Fruit fly (Drosophila melanogaster): ENCODE data around the gene CG13698.

The CG13698 gene

dm6 chr3L:18144620-18145019 is 38.7 kb upstream of the CG13698 start:
- TF ChIP-seq EcR (GFP tag; optimal IDR thresholded peaks at IDR 0.05) (no peak), CG32121 (GFP tag; IDR thresholded peaks at IDR 0.05) (no peak), D1 (tag; optimal IDR thresholded peaks at IDR 0.05) (no peak), CG13204 (GFP tag; optimal IDR thresholded peaks at IDR 0.05) (no peak), CG10348 (GFP tag; IDR thresholded peaks at IDR 0.05) (no peak), Pif1B (GFP tag; optimal IDR thresholded peaks at IDR 0.05) (no peak), CG17806 (tag; optimal IDR thresholded peaks at IDR 0.05) (no peak), CG12605 (GFP tag; IDR thresholded peaks at IDR 0.05) (no peak), CG9948 (tag; optimal IDR thresholded peaks at IDR 0.05) (no peak), CG34367 (tag; optimal IDR thresholded peaks at IDR 0.05) (no peak), CG15710 (tag; optimal IDR thresholded peaks at IDR 0.05) (no peak), fd96Ca (GFP tag; IDR thresholded peaks at IDR 0.05) (no peak), Pif1A (GFP tag; optimal IDR thresholded peaks at IDR 0.05) (no peak), CG8301 (tag; optimal IDR thresholded peaks at IDR 0.05) (no peak), Ets98B (GFP tag; IDR thresholded peaks at IDR 0.05) (no peak), CG8159 (tag; optimal IDR thresholded peaks at IDR 0.05) (no peak), gl (tag; optimal IDR thresholded peaks at IDR 0.05) (no peak), rn (GFP tag; IDR thresholded peaks at IDR 0.05) (no peak), CG4496 (GFP tag; IDR thresholded peaks at IDR 0.05) (no peak), CG14655 (GFP tag; optimal IDR thresholded peaks at IDR 0.05) (no peak)

- no peak for TF ChIP-seq CG9948 (tag; optimal IDR thresholded peaks at IDR 0.05)
- TF ChIP-seq CG32121 (GFP tag; IDR thresholded peaks at IDR 0.05): no peak
- TF ChIP-seq CG14655 (GFP tag; optimal IDR thresholded peaks at IDR 0.05): no peak
- no peak for TF ChIP-seq rn (GFP tag; IDR thresholded peaks at IDR 0.05)
- no peak for TF ChIP-seq CG4496 (GFP tag; IDR thresholded peaks at IDR 0.05)
- TF ChIP-seq Ets98B (GFP tag; IDR thresholded peaks at IDR 0.05): no peak
- no peak for TF ChIP-seq gl (tag; optimal IDR thresholded peaks at IDR 0.05)
- TF ChIP-seq CG15710 (tag; optimal IDR thresholded peaks at IDR 0.05): no peak
- no peak for TF ChIP-seq fd96Ca (GFP tag; IDR thresholded peaks at IDR 0.05)
- no peak for TF ChIP-seq CG34367 (tag; optimal IDR thresholded peaks at IDR 0.05)
- no peak for TF ChIP-seq CG10348 (GFP tag; IDR thresholded peaks at IDR 0.05)
- TF ChIP-seq CG17806 (tag; optimal IDR thresholded peaks at IDR 0.05): no peak
- TF ChIP-seq Pif1A (GFP tag; optimal IDR thresholded peaks at IDR 0.05): no peak
These were observed 37.0 kb upstream of the CG13698 start for dm6 chr3L:18142969-18143368.

dm6 chr3L:18139184-18139629 is 33.3 kb upstream of the CG13698 start, which contains the start of gene geko:
geko (plus strand) TSS chr3L:18139402.
- TF ChIP-seq gl (tag; optimal IDR thresholded peaks at IDR 0.05) (no peak), Pif1B (GFP tag; optimal IDR thresholded peaks at IDR 0.05) (peak; percentile 24), EcR (GFP tag; optimal IDR thresholded peaks at IDR 0.05) (peak; percentile 85), Ets98B (GFP tag; IDR thresholded peaks at IDR 0.05) (peak; percentile 63; the same call in 1 of the 2 replicates), CG8159 (tag; optimal IDR thresholded peaks at IDR 0.05) (no peak), CG14655 (GFP tag; optimal IDR thresholded peaks at IDR 0.05) (no peak), fd96Ca (GFP tag; IDR thresholded peaks at IDR 0.05) (no peak), CG34367 (tag; optimal IDR thresholded peaks at IDR 0.05) (no peak), Pif1A (GFP tag; optimal IDR thresholded peaks at IDR 0.05) (peak; percentile 32), CG17806 (tag; optimal IDR thresholded peaks at IDR 0.05) (no peak), D1 (tag; optimal IDR thresholded peaks at IDR 0.05) (no peak), CG15710 (tag; optimal IDR thresholded peaks at IDR 0.05) (no peak), CG8301 (tag; optimal IDR thresholded peaks at IDR 0.05) (no peak), CG13204 (GFP tag; optimal IDR thresholded peaks at IDR 0.05) (no peak), CG12605 (GFP tag; IDR thresholded peaks at IDR 0.05) (peak; percentile 18; the same call in 1 of the 2 replicates), rn (GFP tag; IDR thresholded peaks at IDR 0.05) (no peak), CG4496 (GFP tag; IDR thresholded peaks at IDR 0.05) (peak; percentile 62), CG10348 (GFP tag; IDR thresholded peaks at IDR 0.05) (no peak), CG32121 (GFP tag; IDR thresholded peaks at IDR 0.05) (peak; percentile 55; the same call in 1 of the 2 replicates), Snoo (tag; optimal IDR thresholded peaks at IDR 0.05) (no peak), CG9948 (tag; optimal IDR thresholded peaks at IDR 0.05) (no peak)

- TF ChIP-seq gl (tag; optimal IDR thresholded peaks at IDR 0.05): no peak
- TF ChIP-seq rn (GFP tag; IDR thresholded peaks at IDR 0.05): no peak
- no peak for TF ChIP-seq CG15710 (tag; optimal IDR thresholded peaks at IDR 0.05)
- TF ChIP-seq CG8159 (tag; optimal IDR thresholded peaks at IDR 0.05): no peak
- TF ChIP-seq CG12605 (GFP tag; IDR thresholded peaks at IDR 0.05): no peak
- no peak for TF ChIP-seq Pif1B (GFP tag; optimal IDR thresholded peaks at IDR 0.05)
- no peak for TF ChIP-seq fd96Ca (GFP tag; IDR thresholded peaks at IDR 0.05)
- no peak for TF ChIP-seq CG9948 (tag; optimal IDR thresholded peaks at IDR 0.05)
- no peak for TF ChIP-seq CG34367 (tag; optimal IDR thresholded peaks at IDR 0.05)
- TF ChIP-seq CG8301 (tag; optimal IDR thresholded peaks at IDR 0.05): no peak
- TF ChIP-seq CG17806 (tag; optimal IDR thresholded peaks at IDR 0.05): no peak
- TF ChIP-seq CG4496 (GFP tag; IDR thresholded peaks at IDR 0.05): no peak
- no peak for TF ChIP-seq CG13204 (GFP tag; optimal IDR thresholded peaks at IDR 0.05)
- no peak for TF ChIP-seq D1 (tag; optimal IDR thresholded peaks at IDR 0.05)
These were observed 32.3 kb upstream of the CG13698 start for dm6 chr3L:18138280-18138679.

- TF ChIP-seq CG14655 (GFP tag; optimal IDR thresholded peaks at IDR 0.05) (peak; percentile 22), CG13204 (GFP tag; optimal IDR thresholded peaks at IDR 0.05) (no peak), CG34367 (tag; optimal IDR thresholded peaks at IDR 0.05) (peak; percentile 12), CG4496 (GFP tag; IDR thresholded peaks at IDR 0.05) (no peak), Pif1A (GFP tag; optimal IDR thresholded peaks at IDR 0.05) (peak; percentile 31), CG8159 (tag; optimal IDR thresholded peaks at IDR 0.05) (peak; percentile 59), CG9948 (tag; optimal IDR thresholded peaks at IDR 0.05) (peak; percentile 22), CG10348 (GFP tag; IDR thresholded peaks at IDR 0.05) (0 out of 2 replicates have a peak, but pooled peaks have one; percentile 7), CG32121 (GFP tag; IDR thresholded peaks at IDR 0.05) (no peak), D1 (tag; optimal IDR thresholded peaks at IDR 0.05) (no peak), CG8301 (tag; optimal IDR thresholded peaks at IDR 0.05) (no peak), gl (tag; optimal IDR thresholded peaks at IDR 0.05) (no peak), EcR (GFP tag; optimal IDR thresholded peaks at IDR 0.05) (peak; percentile 21), rn (GFP tag; IDR thresholded peaks at IDR 0.05) (no peak), Snoo (tag; optimal IDR thresholded peaks at IDR 0.05) (peak; percentile 55), CG17806 (tag; optimal IDR thresholded peaks at IDR 0.05) (peak; percentile 41), CG12605 (GFP tag; IDR thresholded peaks at IDR 0.05) (no peak), Pif1B (GFP tag; optimal IDR thresholded peaks at IDR 0.05) (peak; percentile 49), Ets98B (GFP tag; IDR thresholded peaks at IDR 0.05) (no peak), fd96Ca (GFP tag; IDR thresholded peaks at IDR 0.05) (no peak), CG15710 (tag; optimal IDR thresholded peaks at IDR 0.05) (peak; percentile 43)
These were observed 31.2 kb upstream of the CG13698 start for dm6 chr3L:18137197-18137596.
